Worm (Caenorhabditis elegans) whole organism, young adult: ENCODE data around the gene Y41D4B.6.

Experiments
- ekl-4 ChIP-seq: fragments of 200-800 bp; sonication (Bioruptor generic); IDR thresholded peaks from 2 replicates; pipeline ENCODE4 v1.3.6; 2022; ENCODE audit warnings: missing genetic modification reagents, missing genetic modification characterization, missing compliant biosample characterization
- lin-35 ChIP-seq, 3 experiments: fragments of 150-350 bp in 2 of 3; sonication (generic microtip) in 1 of 3; optimal IDR thresholded peaks; 2 replicates each; lab custom pipeline; 2014 to 2018; ENCODE audit warnings: missing biosample characterization in 3 of 3, missing genetic modification characterization in 3 of 3, missing genetic modification reagents in 3 of 3
- snpc-4 ChIP-seq, 5 experiments: fragments of 150-350 bp in 1 of 5; sonication (generic microtip) in 4 of 5; optimal IDR thresholded peaks; 2 replicates each; lab custom pipeline; 2014 to 2018; ENCODE audit warnings: missing genetic modification characterization in 5 of 5, missing biosample characterization in 3 of 5, antibody characterized with exemption in 2 of 5, mild to moderate bottlenecking in 2 of 5, missing compliant biosample characterization in 2 of 5, missing genotype in 2 of 5, moderate library complexity in 2 of 5, missing genetic modification reagents in 1 of 5

- TF ChIP-seq ekl-4 (GFP tag; lab: Robert Waterston, UW) (no peak), lin-35 (GFP tag; optimal IDR thresholded peaks at IDR 0.05; lab: Kevin White, UChicago) (no peak), snpc-4 (GFP tag; optimal IDR thresholded peaks at IDR 0.05; lab: Kevin White, UChicago) (no peak), snpc-4 (tag; optimal IDR thresholded peaks at IDR 0.05; lab: Kevin White, UChicago) (no peak)
These were observed 20.0 kb upstream of the Y41D4B.6 start, which contains the start of gene nhr-122 for ce11 chrIV:1613592-1613991.
